Worm (Caenorhabditis elegans) whole organism, midembryonic: ENCODE data around the gene C27D8.1.

Source experiments
- T22C8.4 ChIP-seq: fragments of 200-800 bp; sonication (Bioruptor generic); IDR thresholded peaks from 2 replicates; pipeline ENCODE4 v1.3.6; 2022; ENCODE audit warnings: missing genetic modification characterization, missing compliant biosample characterization
- cog-1 ChIP-seq: sonication (generic microtip); optimal IDR thresholded peaks from 2 replicates; lab custom pipeline; 2016; ENCODE audit warnings: missing genetic modification characterization, missing compliant biosample characterization
- flt-1 ChIP-seq: fragments of 200-800 bp; sonication (Bioruptor generic); IDR thresholded peaks from 2 replicates; pipeline ENCODE4 v1.3.6; 2022; ENCODE audit warnings: missing genetic modification characterization, missing compliant biosample characterization
- med-1 ChIP-seq: sonication (generic microtip); optimal IDR thresholded peaks from 2 replicates; lab custom pipeline; 2017; ENCODE audit warnings: missing genetic modification characterization, mild to moderate bottlenecking, missing compliant biosample characterization, antibody characterized with exemption, missing genetic modification reagents; ENCODE audit not compliant: insufficient read depth
- ref-1 ChIP-seq: fragments of 200-800 bp; sonication (Bioruptor generic); conservative IDR thresholded peaks from 2 replicates; pipeline ENCODE4 v1.3.6; 2022; ENCODE audit warnings: missing genetic modification reagents, missing genetic modification characterization, missing compliant biosample characterization
- tab-1 ChIP-seq: fragments of 200-800 bp; sonication (Bioruptor generic); IDR thresholded peaks from 2 replicates; pipeline ENCODE4 v1.3.6; 2022; ENCODE audit warnings: missing genetic modification characterization, missing compliant biosample characterization
- ztf-23 ChIP-seq: fragments of 200-800 bp; sonication (Bioruptor generic); IDR thresholded peaks from 2 replicates; pipeline ENCODE4 v1.3.6; 2022; ENCODE audit warnings: missing genetic modification reagents, missing genetic modification characterization, missing compliant biosample characterization
- ztf-29 ChIP-seq: fragments of 200-800 bp; sonication (Bioruptor generic); IDR thresholded peaks from 2 replicates; pipeline ENCODE4 v1.3.6; 2022; ENCODE audit warnings: missing genetic modification reagents, missing genetic modification characterization, missing compliant biosample characterization

- TF ChIP-seq ref-1 (GFP tag; lab: Robert Waterston, UW) (no peak), tab-1 (no peak), flt-1 (GFP tag; lab: Robert Waterston, UW) (no peak), med-1 (GFP tag; lab: Kevin White, UChicago) (no peak), cog-1 (tag; lab: Kevin White, UChicago) (no peak), ztf-29 (no peak), ztf-23 (GFP tag; lab: Robert Waterston, UW) (no peak), T22C8.4 (GFP tag; lab: Robert Waterston, UW) (no peak)
Observed at ce11 chrIV:12700944-12701343, 16.7 kb upstream of the C27D8.1 start.
